Worm (Caenorhabditis elegans): ENCODE results near the gene F13B12.4.

DNA sequence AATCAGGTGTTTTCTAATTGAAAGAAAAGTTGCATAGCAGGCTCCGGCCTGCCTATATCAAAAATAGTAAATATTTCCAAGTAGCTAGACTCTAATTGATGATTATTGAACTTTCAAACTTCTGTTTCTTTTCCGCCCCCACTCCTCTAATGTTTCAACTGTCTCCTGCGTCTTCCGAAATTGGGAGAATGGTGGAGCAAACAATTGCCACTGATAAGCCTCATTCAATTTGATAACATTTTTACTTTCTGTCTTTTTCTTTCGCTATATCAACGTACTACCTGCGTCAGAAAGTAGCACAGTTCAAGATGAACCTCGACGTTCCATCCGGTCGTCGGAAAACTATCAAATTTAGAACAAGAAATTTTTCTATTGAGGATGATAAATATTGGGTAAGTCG, 10.8 kb downstream of the F13B12.4 start, which contains the start of gene F13B12.3:
- TF ChIP-seq skn-1 (tag; optimal IDR thresholded peaks at IDR 0.05): no peak
- TF ChIP-seq Y48G9A.11 (GFP tag; IDR thresholded peaks at IDR 0.05): no peak
- no peak for TF ChIP-seq egl-27 (tag; optimal IDR thresholded peaks at IDR 0.05)
- no peak for TF ChIP-seq lin-15B (tag; optimal IDR thresholded peaks at IDR 0.05)
- no peak for TF ChIP-seq nhr-11 (tag; optimal IDR thresholded peaks at IDR 0.05)
- TF ChIP-seq pha-4 (GFP tag; IDR thresholded peaks at IDR 0.05): no peak
- no peak for TF ChIP-seq pha-4 (tag; optimal IDR thresholded peaks at IDR 0.05)
- TF ChIP-seq nhr-111 (GFP tag; optimal IDR thresholded peaks at IDR 0.05): no peak
- no peak for TF ChIP-seq nhr-42 (GFP tag; IDR thresholded peaks at IDR 0.05)
- peak in 1 of 2 experiments; percentile 53 for TF ChIP-seq unc-62 (GFP tag; optimal IDR thresholded peaks at IDR 0.05 in 1 of 2)
- TF ChIP-seq unc-62 (tag; optimal IDR thresholded peaks at IDR 0.05): no peak
- TF ChIP-seq ama-1 (optimal IDR thresholded peaks at IDR 0.05): no peak
- no peak for TF ChIP-seq R02D3.7 (tag; optimal IDR thresholded peaks at IDR 0.05)
- no peak for TF ChIP-seq tag-97 (GFP tag; IDR thresholded peaks at IDR 0.05)

Measured in whole organism, L4 larva.